Worm (Caenorhabditis elegans): Measurements from ENCODE around the gene nsph-4.2.

The nsph-4.2 gene

DNA sequence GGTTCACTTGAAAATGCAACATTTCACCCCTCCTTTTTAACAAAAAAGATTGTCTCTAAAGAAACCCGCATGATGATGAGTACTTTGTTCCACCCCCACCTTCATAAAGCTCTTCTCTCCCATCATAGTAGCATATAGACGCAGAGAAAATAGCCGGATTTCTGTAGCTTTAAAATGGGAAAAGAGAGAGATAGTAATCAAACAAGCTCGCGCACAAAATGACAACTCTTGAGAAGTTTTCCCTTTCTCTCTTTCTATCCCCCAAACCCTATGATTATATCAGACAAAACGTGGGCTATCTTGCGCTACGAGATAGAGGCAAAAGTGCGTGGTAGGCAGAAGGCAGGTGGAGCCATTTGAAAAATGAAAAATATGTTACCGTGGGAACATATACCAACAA is 16.0 kb upstream of the nsph-4.2 start:
- TF ChIP-seq pha-4 (tag; optimal IDR thresholded peaks at IDR 0.05) (no peak), nfya-1 (tag; optimal IDR thresholded peaks at IDR 0.05) (no peak), C38D4.7 (GFP tag; optimal IDR thresholded peaks at IDR 0.05) (no peak), unc-42 (tag; optimal IDR thresholded peaks at IDR 0.05) (no peak), ceh-9 (tag; optimal IDR thresholded peaks at IDR 0.05) (no peak), ceh-22 (tag; optimal IDR thresholded peaks at IDR 0.05) (no peak), nhr-232 (tag; optimal IDR thresholded peaks at IDR 0.05) (no peak), pqm-1 (tag; optimal IDR thresholded peaks at IDR 0.05) (no peak), ceh-14 (tag; optimal IDR thresholded peaks at IDR 0.05) (no peak), fax-1 (tag; optimal IDR thresholded peaks at IDR 0.05) (no peak), ama-1 (optimal IDR thresholded peaks at IDR 0.05) (no peak), F13H6.1 (tag; optimal IDR thresholded peaks at IDR 0.05) (no peak), ceh-18 (tag; optimal IDR thresholded peaks at IDR 0.05) (no peak), lim-6 (tag; optimal IDR thresholded peaks at IDR 0.05) (no peak)

DNA sequence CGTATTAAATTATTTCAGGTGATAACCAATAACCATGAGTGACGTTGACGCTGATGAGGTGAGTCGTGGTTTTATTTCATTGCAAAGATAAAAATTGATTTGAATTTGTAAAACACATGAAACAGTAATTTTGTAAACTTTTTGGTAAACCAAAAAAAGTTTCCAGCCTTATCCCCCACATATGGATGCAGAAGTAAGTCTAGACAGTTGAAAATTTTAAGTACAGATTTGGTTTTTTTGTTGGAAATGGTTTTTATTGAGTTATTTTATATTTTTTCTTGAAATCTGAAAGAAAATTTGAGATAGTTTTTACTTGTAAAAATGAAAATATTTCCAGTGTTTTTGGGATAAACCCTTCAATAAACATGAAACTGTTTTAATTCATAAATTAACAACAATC is 14.0 kb upstream of the nsph-4.2 start, which contains the start of gene tni-4:
TSS of gene tni-4 (plus strand) at position 19 of the 400 bp plus-strand sequence.
- TF ChIP-seq unc-3 (GFP tag; conservative IDR thresholded peaks at IDR 0.05), result no peak
- no peak for TF ChIP-seq unc-3 (tag; optimal IDR thresholded peaks at IDR 0.05)
- TF ChIP-seq elt-2 (tag; optimal IDR thresholded peaks at IDR 0.05), result no peak
- TF ChIP-seq pha-4 (tag; optimal IDR thresholded peaks at IDR 0.05), result no peak
- TF ChIP-seq mec-3 (tag; optimal IDR thresholded peaks at IDR 0.05; ENCODE audit: borderline replicate concordance), result no peak
- TF ChIP-seq sox-4 (tag; optimal IDR thresholded peaks at IDR 0.05), result no peak
- no peak for TF ChIP-seq unc-86 (tag; optimal IDR thresholded peaks at IDR 0.05)
- no peak for TF ChIP-seq ceh-6 (GFP tag; optimal IDR thresholded peaks at IDR 0.05)
- no peak for TF ChIP-seq ref-2 (tag; optimal IDR thresholded peaks at IDR 0.05)
- no peak for TF ChIP-seq ttx-3 (tag; optimal IDR thresholded peaks at IDR 0.05)
- no peak for TF ChIP-seq nhr-11 (tag; optimal IDR thresholded peaks at IDR 0.05)
- no peak for TF ChIP-seq F13H6.1 (tag; optimal IDR thresholded peaks at IDR 0.05)
- TF ChIP-seq unc-55 (GFP tag; optimal IDR thresholded peaks at IDR 0.05), result no peak
- TF ChIP-seq npax-4 (tag; optimal IDR thresholded peaks at IDR 0.05), result no peak

DNA sequence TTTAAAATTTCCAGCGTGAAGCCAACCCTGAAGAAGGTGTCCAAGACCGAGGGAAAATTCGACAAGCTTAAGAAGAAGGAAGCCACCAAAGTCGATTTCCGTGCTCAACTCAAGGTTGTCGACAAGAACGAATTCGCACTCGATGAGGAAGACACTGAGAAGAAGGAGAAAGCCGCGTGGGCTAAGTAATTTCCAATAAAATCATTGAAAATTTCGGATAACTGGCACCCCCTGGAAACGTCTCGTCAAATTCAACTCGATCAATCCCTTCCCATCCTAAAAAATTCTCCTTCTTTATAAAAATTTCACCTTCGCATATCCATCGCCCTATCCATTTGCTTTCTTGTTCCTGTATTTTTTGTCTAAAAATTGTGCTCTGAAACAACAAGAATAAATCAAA is 11.9 kb upstream of the nsph-4.2 start:
- TF ChIP-seq hlh-6 (tag; optimal IDR thresholded peaks at IDR 0.05) (no peak), npax-4 (tag; optimal IDR thresholded peaks at IDR 0.05) (no peak), ahr-1 (tag; optimal IDR thresholded peaks at IDR 0.05) (no peak), sox-2 (GFP tag; IDR thresholded peaks at IDR 0.05) (no peak), C38D4.7 (GFP tag; optimal IDR thresholded peaks at IDR 0.05) (no peak), K09A11.1 (tag; optimal IDR thresholded peaks at IDR 0.05; ENCODE audit: insufficient read depth) (no peak), fkh-10 (GFP tag; optimal IDR thresholded peaks at IDR 0.05) (no peak)

ce11 chrIV:5209390-5209789 is 9.2 kb upstream of the nsph-4.2 start, which contains the start of the genes Y59E9AL.36 and nbet-1:
Gene Y59E9AL.36 (minus strand): TSS chrIV:5209481.
Gene nbet-1 (plus strand): TSS chrIV:5209501.
- TF ChIP-seq ztf-16 (tag; optimal IDR thresholded peaks at IDR 0.05) (peak; percentile 12), C08G9.2 (tag; optimal IDR thresholded peaks at IDR 0.05) (no peak), che-1 (tag; optimal IDR thresholded peaks at IDR 0.05) (peak; percentile 30), sox-4 (tag; optimal IDR thresholded peaks at IDR 0.05) (no peak), elt-2 (tag; optimal IDR thresholded peaks at IDR 0.05) (peak; percentile 33), ceh-22 (tag; optimal IDR thresholded peaks at IDR 0.05) (no peak), ttx-3 (tag; optimal IDR thresholded peaks at IDR 0.05) (no peak), fax-1 (tag; optimal IDR thresholded peaks at IDR 0.05) (no peak), nfya-1 (tag; optimal IDR thresholded peaks at IDR 0.05) (peak; percentile 54), ceh-9 (tag; optimal IDR thresholded peaks at IDR 0.05) (no peak), unc-55 (GFP tag; optimal IDR thresholded peaks at IDR 0.05) (peak; percentile 55), ceh-18 (tag; optimal IDR thresholded peaks at IDR 0.05) (peak; percentile 59), unc-3 (GFP tag; conservative IDR thresholded peaks at IDR 0.05) (0 out of 2 replicates have a peak, but pooled peaks have one; percentile 35), unc-3 (tag; optimal IDR thresholded peaks at IDR 0.05) (no peak), madf-2 (tag; optimal IDR thresholded peaks at IDR 0.05) (peak; percentile 17), ceh-31 (tag; optimal IDR thresholded peaks at IDR 0.05) (peak; percentile 54), sdc-2 (tag; optimal IDR thresholded peaks at IDR 0.05) (no peak), tbx-2 (tag; optimal IDR thresholded peaks at IDR 0.05) (peak; percentile 71), unc-42 (tag; optimal IDR thresholded peaks at IDR 0.05) (peak; percentile 73), rnt-1 (tag; optimal IDR thresholded peaks at IDR 0.05) (no peak), ceh-34 (tag; optimal IDR thresholded peaks at IDR 0.05) (peak; percentile 63), ceh-48 (tag; optimal IDR thresholded peaks at IDR 0.05) (peak; percentile 32), sox-2 (GFP tag; IDR thresholded peaks at IDR 0.05) (no peak), ceh-14 (tag; optimal IDR thresholded peaks at IDR 0.05) (peak; percentile 6), hlh-6 (tag; optimal IDR thresholded peaks at IDR 0.05) (no peak), ceh-2 (tag; optimal IDR thresholded peaks at IDR 0.05) (no peak)

Data from whole organism, late embryonic.